Fruit fly (Drosophila melanogaster) ovary, adult (tissue): ENCODE data around the gene Ptp61F.

Experiments used
- CG17801 ChIP-seq: fragments of 200-800 bp; optimal IDR thresholded peaks from 2 replicates; lab custom pipeline; 2019; ENCODE audit warnings: missing biosample characterization, mild to moderate bottlenecking, missing genetic modification characterization, moderate library complexity; ENCODE audit not compliant: partially characterized antibody

Gene Ptp61F

DNA sequence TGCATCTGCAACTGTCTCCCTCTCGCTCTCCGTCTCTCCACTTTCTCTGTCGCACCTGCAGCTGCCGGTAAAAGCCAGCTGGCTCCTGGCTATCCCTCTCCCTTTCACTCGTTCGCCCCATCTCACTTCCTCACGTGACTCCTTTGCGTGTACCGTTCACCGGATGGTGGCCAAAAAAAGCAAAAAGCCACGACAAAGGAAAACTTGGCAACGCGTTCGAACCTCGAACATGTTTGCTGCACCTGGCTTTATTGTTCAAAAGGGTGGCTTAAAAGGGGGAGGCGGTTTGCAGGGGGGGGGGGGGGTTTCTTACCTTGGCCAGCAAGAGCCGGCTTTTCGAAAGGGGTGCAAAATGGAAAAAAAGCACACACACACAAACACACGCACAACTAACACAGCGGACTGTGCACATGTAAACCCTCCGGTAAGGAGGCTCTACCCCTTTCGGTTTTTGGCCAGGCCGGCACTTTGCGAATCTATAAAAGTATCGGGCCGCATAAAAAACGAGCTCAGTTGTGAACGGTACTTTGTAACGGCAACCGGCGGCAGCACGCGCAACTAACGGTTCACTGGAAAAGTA lies 104.9 kb downstream of the Ptp61F start, which contains the start of gene ru:
TSS of gene ru (plus strand) at position 530 of the 580 bp plus-strand sequence.
- TF ChIP-seq CG17801: no peak

DNA sequence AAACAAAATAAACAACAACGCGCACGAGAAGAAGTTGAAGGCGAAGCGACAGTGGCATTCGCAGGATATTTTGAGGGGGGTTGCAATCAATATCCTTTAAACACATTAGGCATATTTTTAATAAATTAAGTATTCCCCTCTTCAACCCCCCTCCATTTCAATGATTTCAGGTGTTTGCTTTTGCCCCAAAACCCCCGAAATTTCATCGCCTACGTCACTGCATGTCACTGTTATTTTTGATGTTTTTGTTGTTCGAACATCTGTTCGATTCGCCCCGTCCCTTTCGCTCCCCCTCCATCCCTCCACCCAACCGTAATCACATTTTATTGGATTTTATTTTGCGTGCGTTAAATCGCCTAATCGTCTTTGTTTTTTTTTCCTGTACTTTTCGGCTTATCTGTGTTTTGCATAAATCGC lies 106.8 kb downstream of the Ptp61F start:
- no peak for TF ChIP-seq CG17801

dm6 chr3L:1366879-1367650 lies 108.0 kb downstream of the Ptp61F start:
- TF ChIP-seq CG17801: no peak

DNA sequence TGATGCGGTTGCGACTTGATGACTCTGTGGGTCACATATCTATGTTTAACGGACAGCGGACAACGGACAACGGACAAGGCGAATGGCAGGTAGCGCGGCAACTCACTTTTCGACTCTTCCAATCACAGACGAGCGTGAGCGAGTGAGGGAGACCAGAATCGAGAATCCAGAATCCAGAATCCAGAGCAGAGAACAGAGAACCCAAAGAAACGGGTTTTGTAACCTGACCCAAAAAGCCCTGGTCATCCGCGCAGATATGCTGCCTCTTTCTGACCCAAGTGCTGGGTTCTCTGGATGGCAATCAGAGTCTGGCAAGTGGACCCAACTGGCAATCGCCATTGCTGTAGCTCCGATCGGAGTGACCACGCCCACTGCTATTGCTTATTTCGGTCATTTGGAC lies 110.7 kb downstream of the Ptp61F start:
- no peak for TF ChIP-seq CG17801

- TF ChIP-seq CG17801: no peak
Measured at dm6 chr3L:1358338-1358737, 116.7 kb downstream of the Ptp61F start.

DNA sequence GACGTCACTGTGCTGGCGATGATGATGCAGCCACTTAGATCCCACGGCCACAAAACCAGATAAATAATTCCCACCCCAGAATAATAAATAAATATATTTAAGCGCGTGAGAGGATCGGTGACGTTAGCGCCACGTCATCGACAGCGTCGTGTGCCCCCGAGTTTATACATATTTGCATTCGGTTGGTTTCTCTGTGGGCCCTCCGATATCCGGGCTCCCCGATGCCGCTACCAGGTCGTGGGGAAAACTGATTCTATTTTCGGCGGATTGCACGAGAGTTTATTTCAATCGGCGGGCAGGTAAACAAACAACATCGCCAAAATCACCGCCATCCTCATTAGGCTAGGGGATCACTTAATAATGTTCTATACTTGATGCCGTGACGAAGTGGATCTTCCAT lies 120.8 kb downstream of the Ptp61F start:
- no peak for TF ChIP-seq CG17801

DNA sequence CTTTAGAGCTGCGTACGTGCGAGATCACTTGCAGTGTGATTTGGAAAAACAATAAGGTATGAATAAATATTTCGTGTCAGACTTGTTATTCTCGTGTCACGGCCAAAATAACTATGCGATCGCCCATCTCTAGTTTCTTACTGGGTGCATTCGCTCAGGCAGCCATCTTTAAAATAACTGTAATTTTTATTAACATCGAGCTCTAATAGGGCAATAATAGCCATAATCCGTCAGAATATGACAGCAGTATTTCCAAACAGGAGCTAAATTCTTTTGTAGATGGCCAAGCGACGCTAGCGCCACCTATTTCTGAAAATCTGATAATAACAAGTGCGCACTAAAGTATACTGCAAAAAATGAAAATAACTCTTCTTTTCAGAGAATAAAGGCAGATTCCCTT lies 123.0 kb downstream of the Ptp61F start:
- TF ChIP-seq CG17801: peak; percentile 50

- no peak for TF ChIP-seq CG17801
Measured at dm6 chr3L:1350924-1351215, 124.2 kb downstream of the Ptp61F start, which contains the start of gene CG9166. Gene CG9166, plus strand, starts transcription at chr3L:1351116.

DNA sequence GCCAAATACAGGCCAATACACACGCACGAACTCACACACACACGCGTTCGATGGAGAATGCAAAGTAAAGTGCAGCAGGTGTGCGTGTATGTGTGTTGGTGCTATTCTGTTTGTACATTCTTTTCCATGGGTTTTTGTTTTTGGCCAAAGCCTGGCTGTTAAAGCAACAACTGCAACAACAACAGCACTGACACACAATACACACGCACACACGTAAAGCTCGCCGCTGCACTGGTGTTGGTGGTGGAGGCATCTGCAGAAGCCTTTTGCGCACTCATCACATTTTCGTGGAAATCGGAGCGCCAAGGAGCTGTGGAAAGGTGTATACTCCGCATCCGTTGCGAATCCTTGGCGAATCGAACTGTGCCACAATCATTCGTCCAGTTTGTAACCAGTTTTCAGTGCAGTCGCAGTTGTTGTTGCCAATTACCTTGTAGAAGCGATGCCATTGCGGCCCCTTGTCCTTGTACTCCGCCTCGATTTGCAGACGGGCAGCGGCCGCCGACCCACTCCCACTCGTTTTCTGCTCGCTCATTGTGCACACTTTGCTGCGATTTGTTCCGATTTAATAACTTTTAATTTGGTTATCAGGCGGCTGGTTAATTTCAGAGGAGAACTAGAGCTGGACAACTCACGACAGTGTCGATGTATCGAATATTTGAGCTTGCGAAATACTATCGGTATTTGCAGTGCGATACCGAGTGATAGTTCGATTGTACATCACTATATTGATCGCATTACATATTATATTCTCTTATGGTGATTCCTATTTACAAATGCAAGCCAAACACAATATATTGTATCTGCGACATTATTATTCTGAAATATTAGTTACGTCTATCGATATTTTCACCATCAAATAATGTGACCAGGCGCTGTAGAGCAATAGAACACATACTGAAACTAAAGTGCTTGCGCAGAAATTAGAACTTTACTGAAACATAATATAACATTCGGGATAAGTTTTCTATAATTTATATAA lies 124.8 kb downstream of the Ptp61F start:
- peak; percentile 3 for TF ChIP-seq CG17801

DNA sequence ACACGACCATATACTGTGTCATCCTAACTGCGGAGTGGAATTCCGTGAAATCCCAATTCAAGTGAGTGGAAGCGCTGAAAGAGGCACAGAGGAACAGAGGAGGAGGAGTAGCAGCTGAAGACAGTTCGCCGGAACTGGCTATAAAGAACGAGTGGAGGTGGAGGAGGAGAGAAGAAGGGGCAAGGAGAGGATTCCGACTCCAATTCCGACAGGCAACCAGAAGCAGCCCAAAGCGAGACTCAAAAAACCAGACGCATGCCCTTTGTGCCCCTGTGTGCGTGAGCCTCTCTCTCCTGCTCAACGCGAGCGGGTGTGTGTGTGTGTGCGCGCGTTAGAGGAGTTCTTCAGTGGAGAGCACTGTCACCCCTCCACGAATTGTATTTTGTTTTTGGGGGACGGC lies 125.7 kb downstream of the Ptp61F start:
- TF ChIP-seq CG17801: no peak

- TF ChIP-seq CG17801: no peak
Measured at dm6 chr3L:1348935-1349334, 126.1 kb downstream of the Ptp61F start.

- no peak for TF ChIP-seq CG17801
Measured at dm6 chr3L:1348248-1348647, 126.8 kb downstream of the Ptp61F start.

DNA sequence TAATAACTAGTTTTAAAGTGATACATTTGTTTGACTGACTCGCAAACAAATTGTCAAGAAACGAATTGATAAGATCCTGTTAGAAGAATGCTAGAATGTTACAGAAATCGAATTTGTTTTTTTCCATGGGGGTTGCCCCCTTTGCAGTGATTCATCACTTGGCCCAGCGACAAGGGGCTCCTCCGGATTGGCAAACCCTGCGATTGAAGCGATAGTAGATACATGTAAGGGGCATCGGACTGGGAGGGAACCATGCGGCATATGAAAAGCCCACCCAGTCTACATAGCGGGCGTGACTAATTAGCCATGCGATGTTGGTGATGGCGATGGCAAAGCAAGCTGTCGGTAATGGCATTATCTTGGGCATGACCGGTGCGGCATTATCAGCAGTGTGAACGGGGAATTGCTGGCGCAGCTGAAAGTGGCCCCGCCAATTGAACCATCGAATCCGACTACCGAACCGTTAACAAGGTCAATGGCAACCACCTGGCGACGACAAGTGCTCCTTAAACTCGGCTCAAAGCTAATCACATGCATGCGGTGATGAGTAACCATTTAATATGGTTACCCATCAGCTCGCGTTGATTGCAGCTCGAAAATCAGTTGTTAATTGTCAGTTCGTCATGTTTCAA lies 128.0 kb downstream of the Ptp61F start:
- TF ChIP-seq CG17801: no peak

DNA sequence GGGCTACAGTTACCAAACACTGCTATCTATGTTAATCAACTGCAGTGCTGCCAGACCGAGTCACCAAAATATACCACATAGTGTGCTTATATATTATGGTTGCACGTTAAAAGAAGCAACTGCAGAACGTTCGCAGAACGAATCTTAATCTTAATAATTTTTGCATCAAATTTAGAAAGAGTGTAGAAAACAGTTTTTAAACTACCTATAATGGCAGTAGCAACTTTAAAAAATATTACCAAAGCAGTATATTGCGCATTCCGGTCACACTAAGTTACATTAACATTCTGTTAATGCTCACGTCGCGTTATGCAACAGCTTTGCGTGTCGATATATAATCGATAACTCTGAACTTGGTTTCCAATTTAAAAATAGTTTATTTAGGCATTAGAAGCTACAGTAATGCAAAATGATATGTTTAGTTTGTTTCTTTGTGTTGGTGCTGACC lies 132.9 kb downstream of the Ptp61F start, which contains the start of gene indra:
TSS of gene indra (minus strand) at position 271 of the 448 bp plus-strand sequence.
- TF ChIP-seq CG17801: peak; percentile 41

- TF ChIP-seq CG17801: no peak
Measured at dm6 chr3L:1335989-1336961, 138.8 kb downstream of the Ptp61F start.
